Fruit fly (Drosophila melanogaster) whole organism, wandering third instar larva: Measurements from ENCODE around the gene CG15040.

Experiments
- Abd-B ChIP-seq: fragments of >200 bp; optimal IDR thresholded peaks from 2 replicates; lab custom pipeline; 2017; ENCODE audit warnings: missing biosample characterization, missing genetic modification characterization
- CG32264 ChIP-seq: fragments of 200-800 bp; sonication (Bioruptor generic); optimal IDR thresholded peaks from 2 replicates; lab custom pipeline; 2016; ENCODE audit warnings: missing biosample characterization, missing genetic modification characterization
- CG9705 ChIP-seq: fragments of 200-800 bp; sonication (Bioruptor generic); optimal IDR thresholded peaks from 2 replicates; lab custom pipeline; 2018; ENCODE audit warnings: missing biosample characterization, mild to moderate bottlenecking, missing genetic modification characterization
- CrebA ChIP-seq: fragments of 200-800 bp; sonication (Bioruptor generic); optimal IDR thresholded peaks from 2 replicates; lab custom pipeline; 2016; ENCODE audit warnings: missing biosample characterization, mild to moderate bottlenecking, missing genetic modification characterization, borderline replicate concordance
- Dfd ChIP-seq: fragments of >200 bp; optimal IDR thresholded peaks from 2 replicates; lab custom pipeline; 2017; ENCODE audit warnings: missing biosample characterization, missing genetic modification characterization
- Dif ChIP-seq: fragments of 200-275, 200-300 bp; sonication (Bioruptor generic); optimal IDR thresholded peaks from 2 replicates; lab custom pipeline; 2018; ENCODE audit warnings: missing biosample characterization, missing genetic modification characterization; ENCODE audit not compliant: partially characterized antibody
- HLH106 ChIP-seq: fragments of 200-800 bp; optimal IDR thresholded peaks from 3 replicates; lab custom pipeline; 2019; ENCODE audit warnings: missing biosample characterization, mild to moderate bottlenecking, missing genetic modification characterization, moderate library complexity
- Hnf4 ChIP-seq: fragments of 200-800 bp; sonication (Bioruptor generic); optimal IDR thresholded peaks from 2 replicates; lab custom pipeline; 2016; ENCODE audit warnings: missing biosample characterization, mild to moderate bottlenecking, missing genetic modification characterization
- Jra ChIP-seq: sonication (Bioruptor generic); optimal IDR thresholded peaks from 2 replicates; lab custom pipeline; 2016; ENCODE audit warnings: missing biosample characterization, missing genetic modification characterization
- Mio ChIP-seq: sonication (Bioruptor generic); optimal IDR thresholded peaks from 2 replicates; lab custom pipeline; 2016; ENCODE audit warnings: missing biosample characterization, missing genetic modification characterization
- Myc ChIP-seq: fragments of >200 bp; optimal IDR thresholded peaks from 2 replicates; lab custom pipeline; 2017
- N ChIP-seq: fragments of >200 bp; optimal IDR thresholded peaks from 2 replicates; lab custom pipeline; 2018; ENCODE audit warnings: missing biosample characterization, missing external identifiers, missing genetic modification characterization
- OdsH ChIP-seq: fragments of 200-800 bp; sonication (Bioruptor generic); optimal IDR thresholded peaks from 2 replicates; lab custom pipeline; 2016; ENCODE audit warnings: missing biosample characterization, mild to moderate bottlenecking, missing genetic modification characterization
- Rel ChIP-seq, 2 experiments: fragments of 200-800 bp; sonication (Bioruptor generic) in 1 of 2; optimal IDR thresholded peaks; 2 replicates in 1 of 2; 3 replicates in 1 of 2; lab custom pipeline; 2016 to 2019; ENCODE audit warnings: mild to moderate bottlenecking in 2 of 2, missing biosample characterization in 2 of 2, missing genetic modification characterization in 2 of 2, moderate library complexity in 1 of 2
- Sp1 ChIP-seq: fragments of 200-800 bp; sonication (Bioruptor generic); optimal IDR thresholded peaks from 3 replicates; lab custom pipeline; 2019; ENCODE audit warnings: missing biosample characterization, mild to moderate bottlenecking, missing genetic modification characterization, moderate library complexity
- br ChIP-seq: fragments of 200-800 bp; sonication (Bioruptor generic); optimal IDR thresholded peaks from 2 replicates; lab custom pipeline; 2016; ENCODE audit warnings: missing biosample characterization, missing genetic modification characterization
- dmrt93B ChIP-seq: fragments of 200-800 bp; sonication (Bioruptor generic); optimal IDR thresholded peaks from 2 replicates; lab custom pipeline; 2018; ENCODE audit warnings: missing biosample characterization, mild to moderate bottlenecking, missing genetic modification characterization
- dsf ChIP-seq: sonication (Bioruptor generic); optimal IDR thresholded peaks from 2 replicates; lab custom pipeline; 2016; ENCODE audit warnings: missing biosample characterization, missing genetic modification characterization, borderline replicate concordance
- ey ChIP-seq: fragments of 200-800 bp; sonication (Bioruptor generic); optimal IDR thresholded peaks from 2 replicates; lab custom pipeline; 2016; ENCODE audit warnings: missing biosample characterization, missing genetic modification characterization
- foxo ChIP-seq, 2 experiments: fragments of 200-800 bp; sonication (Bioruptor generic); optimal IDR thresholded peaks; 2 replicates in 1 of 2; 3 replicates in 1 of 2; lab custom pipeline; 2016 to 2017; ENCODE audit warnings: missing biosample characterization in 2 of 2, missing genetic modification characterization in 2 of 2
- fru ChIP-seq: fragments of 200-800 bp; sonication (Bioruptor generic); optimal IDR thresholded peaks from 3 replicates; lab custom pipeline; 2016; ENCODE audit warnings: missing biosample characterization, mild to moderate bottlenecking, missing genetic modification characterization
- h ChIP-seq: fragments of 200-800 bp; sonication (Bioruptor generic); optimal IDR thresholded peaks from 3 replicates; lab custom pipeline; 2016; ENCODE audit warnings: missing biosample characterization, mild to moderate bottlenecking, missing genetic modification characterization
- rgr ChIP-seq: fragments of 200-800 bp; sonication (Bioruptor generic); optimal IDR thresholded peaks from 3 replicates; lab custom pipeline; 2016; ENCODE audit warnings: missing biosample characterization, mild to moderate bottlenecking, missing genetic modification characterization
- sage ChIP-seq: fragments of 200-800 bp; sonication (Bioruptor generic); optimal IDR thresholded peaks from 2 replicates; lab custom pipeline; 2016; ENCODE audit warnings: missing biosample characterization, mild to moderate bottlenecking, missing genetic modification characterization
- sv ChIP-seq: fragments of 200-800 bp; sonication (Bioruptor generic); optimal IDR thresholded peaks from 3 replicates; lab custom pipeline; 2016; ENCODE audit warnings: missing biosample characterization, missing genetic modification characterization
- tai ChIP-seq: sonication (Bioruptor generic); optimal IDR thresholded peaks from 2 replicates; lab custom pipeline; 2016; ENCODE audit warnings: missing biosample characterization, missing genetic modification characterization
- usp ChIP-seq: fragments of >200 bp; optimal IDR thresholded peaks from 2 replicates; lab custom pipeline; 2017; ENCODE audit warnings: missing biosample characterization, missing genetic modification characterization
- woc ChIP-seq: sonication (Bioruptor generic); optimal IDR thresholded peaks from 2 replicates; lab custom pipeline; 2016; ENCODE audit warnings: missing biosample characterization, mild to moderate bottlenecking, missing genetic modification characterization

The CG15040 gene

DNA sequence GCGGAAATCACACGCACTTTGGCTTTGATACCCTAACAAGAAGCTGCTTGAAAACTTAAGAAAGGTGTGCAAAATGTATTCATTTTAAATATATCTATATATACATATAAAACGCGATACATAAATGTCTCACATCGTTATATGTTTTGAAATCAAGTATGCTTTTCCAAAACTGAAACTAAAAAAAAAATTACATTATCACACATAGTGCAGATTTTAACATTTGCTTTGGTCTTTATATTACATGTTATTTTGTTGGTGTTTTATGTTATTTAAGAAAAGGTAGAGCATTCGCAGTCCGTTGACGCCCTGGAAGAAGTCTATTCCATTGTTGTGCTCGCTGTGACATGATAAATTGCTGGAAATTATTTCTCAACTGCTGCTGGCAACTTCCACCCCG, 733 bp upstream of the CG15040 start:
- TF ChIP-seq dsf (GFP tag; lab: Kevin White, UChicago): no peak

DNA sequence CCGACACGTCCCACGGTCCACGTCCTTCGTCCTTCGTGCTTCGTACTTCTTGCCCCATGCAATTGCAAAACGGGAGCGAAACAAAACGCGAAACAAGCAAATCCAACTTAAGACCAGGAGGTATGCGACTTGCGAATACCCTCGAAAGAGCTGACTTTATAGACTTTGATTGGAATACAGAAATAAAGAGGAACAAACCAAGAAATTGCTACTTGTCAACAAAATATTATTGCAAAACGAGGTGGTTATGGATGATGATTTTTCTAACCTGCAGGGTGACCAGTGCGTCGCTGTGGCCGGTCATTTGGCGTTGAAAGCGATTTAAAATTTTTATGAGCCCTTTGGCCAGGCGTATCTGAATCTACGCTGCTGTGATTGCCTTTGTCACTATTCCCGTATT, 4.0 kb downstream of the CG15040 start:
- peak; percentile 30 for TF ChIP-seq Sp1 (GFP tag; lab: Kevin White, UChicago)
- TF ChIP-seq br (GFP tag; lab: Kevin White, UChicago): peak; percentile 24
- TF ChIP-seq h (GFP tag; lab: Kevin White, UChicago): peak; percentile 28
- TF ChIP-seq dmrt93B (GFP tag; lab: Kevin White, UChicago): peak; percentile 1
- no peak for TF ChIP-seq Hnf4
- TF ChIP-seq rgr (GFP tag; lab: Kevin White, UChicago): peak; percentile 21
- TF ChIP-seq ey (GFP tag; lab: Kevin White, UChicago): peak; percentile 20
- no peak for TF ChIP-seq Myc
- no peak for TF ChIP-seq woc (GFP tag; lab: Kevin White, UChicago)
- TF ChIP-seq foxo (GFP tag; optimal IDR thresholded peaks at IDR 0.05; lab: Kevin White, UChicago): peak in 1 of 2 experiments; percentile 58
- TF ChIP-seq fru (GFP tag; lab: Kevin White, UChicago): peak; percentile 62
- peak; percentile 37 for TF ChIP-seq HLH106 (tag; lab: Kevin White, UChicago)

DNA sequence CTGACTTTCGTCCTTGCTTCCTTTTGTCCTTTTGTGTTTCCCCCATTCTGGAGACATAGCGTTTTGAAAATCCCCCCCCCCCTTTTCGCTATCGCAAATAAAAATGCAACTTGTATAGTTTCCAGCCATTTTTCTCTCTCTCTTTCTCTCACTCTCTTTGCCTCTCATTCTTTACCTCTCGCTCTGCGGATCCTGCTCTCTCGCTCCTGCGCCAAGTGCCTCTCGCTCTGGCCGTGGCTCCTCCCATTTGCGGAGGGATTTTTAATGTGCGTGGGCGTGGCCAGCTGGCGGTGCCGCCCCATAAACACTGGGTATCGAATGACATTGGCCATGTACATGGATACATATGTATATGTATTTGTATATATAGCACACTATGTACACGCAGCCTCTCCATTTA, 30.1 kb downstream of the CG15040 start:
- peak; percentile 72 for TF ChIP-seq Dfd
- TF ChIP-seq Dif (GFP tag; lab: Kevin White, UChicago): no peak

DNA sequence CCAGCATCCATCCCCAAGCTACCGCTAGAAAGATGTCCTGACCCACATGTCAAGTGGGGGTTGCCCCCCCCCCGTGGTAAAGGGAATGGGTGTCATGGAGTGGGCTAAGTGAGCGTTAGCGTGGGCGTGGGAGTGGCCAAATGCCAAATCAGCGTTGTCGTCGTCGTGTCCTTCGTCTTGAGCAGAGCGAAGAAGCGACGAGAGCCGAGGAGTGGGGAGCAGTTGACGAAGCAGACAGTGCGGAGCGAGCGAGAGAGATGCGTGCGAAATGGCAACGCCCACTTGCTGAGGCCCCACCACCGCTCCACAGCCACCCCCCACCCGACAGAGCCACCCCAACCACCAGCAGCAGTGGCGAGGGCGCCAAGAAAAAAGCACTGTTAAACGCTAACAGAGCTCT, 42.2 kb downstream of the CG15040 start:
- TF ChIP-seq CG32264 (no peak), CrebA (GFP tag; lab: Kevin White, UChicago) (no peak), usp (GFP tag; lab: Kevin White, UChicago) (no peak), Rel (GFP tag; optimal IDR thresholded peaks at IDR 0.05; lab: Kevin White, UChicago) (no peak), Rel (tag; optimal IDR thresholded peaks at IDR 0.05; lab: Kevin White, UChicago) (no peak), tai (no peak), woc (GFP tag; lab: Kevin White, UChicago) (no peak), h (GFP tag; lab: Kevin White, UChicago) (no peak), Myc (no peak), sv (no peak), Jra (GFP tag; lab: Kevin White, UChicago) (no peak), OdsH (GFP tag; lab: Kevin White, UChicago) (no peak), rgr (GFP tag; lab: Kevin White, UChicago) (no peak), dmrt93B (GFP tag; lab: Kevin White, UChicago) (no peak), Hnf4 (no peak), sage (no peak), N (GFP tag; lab: Kevin White, UChicago) (no peak), Mio (GFP tag; lab: Kevin White, UChicago) (no peak)

DNA sequence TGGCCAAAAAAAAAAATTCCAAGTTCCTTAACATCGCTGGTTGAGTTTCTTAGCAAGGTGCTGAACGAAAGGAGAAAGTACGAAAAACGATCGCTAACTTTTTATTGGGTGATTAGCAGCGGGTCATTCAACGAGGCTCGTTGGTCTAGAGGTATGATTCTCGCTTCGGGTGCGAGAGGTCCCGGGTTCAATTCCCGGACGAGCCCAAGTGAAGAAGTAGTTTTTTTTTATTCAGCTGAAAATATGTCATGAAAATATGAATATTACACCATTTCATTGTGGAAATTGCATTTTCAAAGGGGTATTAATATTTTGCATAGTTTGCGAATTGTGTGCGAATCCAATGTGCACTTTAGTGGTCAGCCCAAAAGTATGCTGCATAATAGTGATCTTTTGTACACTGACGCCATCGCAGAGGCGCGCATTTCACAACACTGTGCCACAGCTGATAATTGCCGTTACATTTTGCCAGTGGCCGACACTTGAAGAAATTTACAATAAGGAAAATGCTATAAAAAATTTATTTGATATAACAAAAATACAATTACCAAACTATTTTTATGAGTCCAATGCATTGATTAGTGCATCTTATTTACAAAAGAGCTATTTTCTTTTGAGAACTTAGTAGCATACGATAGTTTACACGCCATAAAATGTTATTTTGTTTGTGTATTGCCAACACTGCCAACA, 51.6 kb downstream of the CG15040 start:
- TF ChIP-seq OdsH (GFP tag; lab: Kevin White, UChicago): no peak
- peak; percentile 1 for TF ChIP-seq woc (GFP tag; lab: Kevin White, UChicago)
- TF ChIP-seq fru (GFP tag; lab: Kevin White, UChicago): peak; percentile 23
- TF ChIP-seq Myc: peak; percentile 27
- TF ChIP-seq Hnf4: peak; percentile 37

DNA sequence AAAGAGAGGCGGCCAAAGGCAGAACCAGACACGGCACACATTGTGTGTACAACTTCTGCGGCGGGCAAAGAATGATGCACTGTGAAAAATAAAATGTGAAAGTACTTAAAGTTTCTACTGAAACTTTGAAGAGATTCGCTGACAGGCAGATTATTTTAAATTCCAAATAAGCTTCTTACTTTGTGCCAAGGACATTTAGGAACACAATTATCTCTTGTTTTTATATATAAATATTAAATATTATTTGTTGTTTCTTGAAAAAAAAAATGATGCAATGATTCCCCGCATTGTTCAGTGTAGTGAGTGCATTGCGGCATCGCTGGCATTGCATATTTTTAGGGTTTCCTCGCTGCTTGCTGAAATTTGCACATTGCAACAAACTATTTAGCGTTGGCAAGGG, 52.4 kb downstream of the CG15040 start:
- TF ChIP-seq Mio (GFP tag; lab: Kevin White, UChicago) (no peak), CG9705 (no peak), Abd-B (no peak), foxo (GFP tag; optimal IDR thresholded peaks at IDR 0.05; lab: Kevin White, UChicago) (peak in 1 of 2 experiments; percentile 16), OdsH (GFP tag; lab: Kevin White, UChicago) (peak; percentile 4)
